Worm (Caenorhabditis elegans): ENCODE results near the gene Y75B8A.32.

ce11 chrIII:12377198-12377662, 18.9 kb upstream of the Y75B8A.32 start, which contains the start of gene pph-4.2:
- no peak for TF ChIP-seq mab-5 (tag; optimal IDR thresholded peaks at IDR 0.05)
- TF ChIP-seq ztf-11 (tag; optimal IDR thresholded peaks at IDR 0.05), result no peak
- no peak for TF ChIP-seq egl-27 (tag; optimal IDR thresholded peaks at IDR 0.05)
- TF ChIP-seq C34F6.9 (tag; optimal IDR thresholded peaks at IDR 0.05), result peak; percentile 62
- no peak for TF ChIP-seq ama-1 (optimal IDR thresholded peaks at IDR 0.05)
- TF ChIP-seq unc-39 (tag; optimal IDR thresholded peaks at IDR 0.05), result no peak
- TF ChIP-seq aly-2 (tag; optimal IDR thresholded peaks at IDR 0.05), result no peak

Data from whole organism, L2 larva.